Worm (Caenorhabditis elegans): ENCODE measurements around the gene cgh-1.

cgh-1 gene

DNA sequence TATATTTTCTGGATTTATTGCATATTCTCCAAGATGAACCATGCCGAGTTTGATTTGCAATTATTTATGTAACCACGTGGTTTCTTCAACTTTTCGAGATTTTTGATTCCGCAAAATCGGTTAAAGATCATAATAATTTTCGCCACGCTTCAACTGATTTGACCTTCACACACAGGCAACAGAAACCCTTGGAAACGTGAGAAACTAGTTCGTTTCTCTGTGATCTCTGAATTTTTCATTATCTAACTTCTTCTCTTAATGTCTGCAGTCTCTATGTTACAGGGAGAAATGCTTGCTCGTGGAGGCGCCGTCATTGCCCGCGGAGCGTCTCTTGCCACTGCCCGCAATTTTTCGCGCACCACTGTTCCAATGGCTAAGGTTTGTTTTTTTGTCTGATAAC lies 32.3 kb downstream of the cgh-1 start, which contains the start of gene fum-1:
fum-1 (plus strand) TSS at position 259 of the 400 bp plus-strand sequence.
- TF ChIP-seq dao-5 (tag; optimal IDR thresholded peaks at IDR 0.05) = no peak
- TF ChIP-seq W03F9.2 (tag; optimal IDR thresholded peaks at IDR 0.05) = no peak
- no peak for TF ChIP-seq him-1 (tag; optimal IDR thresholded peaks at IDR 0.05)

DNA sequence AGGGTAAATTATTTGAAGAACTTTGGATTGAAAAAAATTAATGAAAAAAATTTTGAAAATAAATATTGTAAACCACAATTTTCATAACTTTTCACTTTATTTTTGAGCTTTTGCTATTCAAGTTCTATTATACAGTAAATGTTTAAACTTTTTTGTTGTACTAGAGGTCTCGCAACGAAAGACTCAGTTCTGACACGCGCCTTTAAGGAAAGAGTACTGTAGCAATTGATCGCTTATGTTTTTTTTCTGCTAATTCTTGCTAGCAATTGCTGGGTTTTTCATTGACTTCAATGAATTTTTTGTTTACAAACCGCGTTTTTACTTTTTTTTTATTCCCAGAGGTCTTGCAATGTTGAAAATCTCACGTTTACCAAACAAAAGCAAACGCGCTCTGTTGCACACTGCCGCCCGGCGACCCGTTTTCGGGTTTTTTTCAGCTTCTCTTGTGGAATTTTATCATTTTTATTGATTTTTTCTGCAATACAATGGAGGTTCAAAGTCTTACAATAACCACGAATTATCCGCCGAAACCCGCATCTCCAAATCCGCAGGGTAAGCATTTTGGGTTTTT lies 34.1 kb downstream of the cgh-1 start, which contains the start of gene H14A12.3:
H14A12.3 (plus strand) TSS at position 360 of the 571 bp plus-strand sequence.
- TF ChIP-seq dao-5 (tag; optimal IDR thresholded peaks at IDR 0.05) = no peak
- TF ChIP-seq W03F9.2 (tag; optimal IDR thresholded peaks at IDR 0.05) = no peak
- TF ChIP-seq him-1 (tag; optimal IDR thresholded peaks at IDR 0.05) = no peak

DNA sequence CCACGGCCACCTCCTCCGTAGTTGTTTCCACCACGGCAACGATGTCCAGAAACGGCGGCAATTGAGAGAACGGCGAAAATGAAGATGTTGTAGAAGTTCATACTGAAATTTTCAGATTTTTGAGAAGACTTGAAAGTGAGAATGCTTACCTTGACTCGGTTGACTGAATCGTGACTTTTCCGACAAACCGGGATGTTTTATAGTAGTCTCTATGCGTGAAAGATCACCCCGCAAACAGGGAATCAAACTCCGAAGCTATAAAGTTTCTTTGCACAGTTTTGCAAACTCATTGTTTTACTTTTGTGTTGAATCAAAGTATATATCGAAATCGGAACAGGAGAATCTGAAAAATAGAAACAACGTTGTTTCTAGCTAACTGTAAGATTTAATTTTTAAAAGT lies 35.3 kb downstream of the cgh-1 start, which contains the start of gene fipr-20:
fipr-20 (minus strand) TSS at position 101 of the 400 bp plus-strand sequence.
- TF ChIP-seq W03F9.2 (tag; optimal IDR thresholded peaks at IDR 0.05) (no peak), him-1 (tag; optimal IDR thresholded peaks at IDR 0.05) (no peak), dao-5 (tag; optimal IDR thresholded peaks at IDR 0.05) (no peak)

DNA sequence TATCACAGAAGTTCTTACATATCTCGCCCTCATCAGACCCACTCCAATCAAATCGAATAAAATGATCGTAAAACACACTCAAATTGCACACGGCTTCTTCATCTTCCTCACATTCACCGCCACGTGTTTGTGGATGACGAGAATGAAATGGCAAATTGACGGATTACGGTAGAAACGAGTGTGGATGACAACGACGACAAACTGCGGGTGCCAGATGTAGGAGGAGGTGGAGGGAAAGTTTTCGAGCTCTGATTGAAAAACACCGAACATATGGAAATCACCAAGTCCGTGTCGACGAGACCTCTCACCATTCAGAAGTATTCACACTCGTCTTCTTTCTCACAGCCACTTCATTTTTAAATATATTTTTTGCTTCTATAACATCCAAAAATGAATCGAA lies 37.6 kb downstream of the cgh-1 start, which contains the start of gene mls-1:
mls-1 (plus strand) TSS at position 324 of the 400 bp plus-strand sequence.
- TF ChIP-seq him-1 (tag; optimal IDR thresholded peaks at IDR 0.05) (no peak), W03F9.2 (tag; optimal IDR thresholded peaks at IDR 0.05) (no peak), dao-5 (tag; optimal IDR thresholded peaks at IDR 0.05) (no peak)

DNA sequence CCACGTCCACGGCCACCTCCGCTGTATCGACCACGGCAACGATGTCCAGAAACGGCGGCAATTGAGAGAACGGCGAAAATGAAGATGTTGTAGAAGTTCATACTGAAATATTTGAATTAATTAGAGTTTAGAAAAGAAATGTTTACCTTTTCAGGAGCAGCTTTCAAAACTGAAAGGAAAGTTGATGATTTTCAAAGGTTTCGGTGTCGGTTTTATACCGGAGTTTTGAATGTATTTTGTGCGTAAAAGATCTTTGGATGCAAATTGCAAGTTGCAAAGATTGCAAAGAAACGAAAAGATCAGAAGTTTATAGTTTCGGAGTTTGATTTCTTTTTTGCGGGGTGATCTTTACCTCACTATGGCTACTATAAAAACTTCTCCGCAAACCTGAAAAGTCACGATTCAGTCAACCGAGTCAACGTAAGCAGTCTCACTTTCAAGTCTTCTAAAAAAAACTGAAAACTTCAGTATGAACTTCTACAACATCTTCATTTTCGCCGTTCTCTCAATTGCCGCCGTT lies 38.7 kb downstream of the cgh-1 start, which contains the start of the genes fipr-19 and fipr-18:
fipr-19 (minus strand) TSS at position 101 of the 520 bp plus-strand sequence.
fipr-18 (plus strand) TSS at position 470 of the 520 bp plus-strand sequence.
- TF ChIP-seq him-1 (tag; optimal IDR thresholded peaks at IDR 0.05) = no peak
- TF ChIP-seq dao-5 (tag; optimal IDR thresholded peaks at IDR 0.05) = no peak
- TF ChIP-seq W03F9.2 (tag; optimal IDR thresholded peaks at IDR 0.05) = no peak

DNA sequence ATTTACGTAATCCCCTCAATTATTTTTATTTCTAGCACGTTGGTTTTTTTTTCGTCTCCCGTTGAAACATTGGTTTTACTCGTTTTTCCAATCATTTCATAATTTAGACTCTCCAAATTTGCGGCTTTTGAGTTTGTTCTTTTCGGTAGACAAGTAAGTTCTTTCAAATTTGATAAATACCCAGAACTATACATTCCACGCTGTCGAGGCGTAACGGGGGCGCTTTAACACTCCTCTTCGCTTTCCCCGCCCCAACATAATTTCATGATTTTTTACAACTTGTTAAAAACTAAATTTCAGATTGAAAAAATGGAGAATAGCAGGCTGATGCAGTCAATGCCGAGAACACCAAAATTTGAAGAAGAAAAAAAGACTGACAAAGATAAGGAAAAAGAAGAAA lies 41.0 kb downstream of the cgh-1 start, which contains the start of gene Y69F12A.1:
Y69F12A.1 (plus strand) TSS at position 301 of the 400 bp plus-strand sequence.
- TF ChIP-seq W03F9.2 (tag; optimal IDR thresholded peaks at IDR 0.05) (no peak), him-1 (tag; optimal IDR thresholded peaks at IDR 0.05) (no peak)

DNA sequence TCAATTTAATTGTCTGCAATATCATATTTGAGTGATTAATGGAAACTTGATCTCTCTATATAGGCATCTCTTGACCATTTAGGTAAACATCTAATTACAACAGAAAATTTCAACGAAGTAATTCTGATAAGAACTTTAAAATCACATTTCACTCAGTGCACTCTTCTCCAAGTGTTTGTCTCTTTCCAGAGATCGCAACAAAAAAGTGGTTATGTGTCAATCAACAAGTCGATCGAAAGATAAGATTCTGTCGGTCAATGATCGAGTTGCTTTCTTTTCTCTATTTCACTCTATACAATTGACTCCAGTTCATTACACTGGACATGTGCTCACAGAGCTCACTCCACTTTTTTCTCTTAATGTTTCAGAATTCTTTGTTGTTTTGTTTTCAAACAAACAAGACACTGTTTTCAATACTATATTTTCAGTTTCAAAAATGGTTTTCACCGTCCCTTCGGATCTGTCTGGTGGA lies 43.9 kb downstream of the cgh-1 start, which contains the start of gene alh-12:
alh-12 (plus strand) TSS at position 422 of the 472 bp plus-strand sequence.
- TF ChIP-seq dao-5 (tag; optimal IDR thresholded peaks at IDR 0.05) (no peak), W03F9.2 (tag; optimal IDR thresholded peaks at IDR 0.05) (no peak), him-1 (tag; optimal IDR thresholded peaks at IDR 0.05) (no peak)

All from whole organism, L4/young adult.